Fruit fly (Drosophila melanogaster): ENCODE results near the gene del.
A peak's percentile ranks its signal among the peaks of the same experiment; 100 is the strongest.

The del gene

DNA sequence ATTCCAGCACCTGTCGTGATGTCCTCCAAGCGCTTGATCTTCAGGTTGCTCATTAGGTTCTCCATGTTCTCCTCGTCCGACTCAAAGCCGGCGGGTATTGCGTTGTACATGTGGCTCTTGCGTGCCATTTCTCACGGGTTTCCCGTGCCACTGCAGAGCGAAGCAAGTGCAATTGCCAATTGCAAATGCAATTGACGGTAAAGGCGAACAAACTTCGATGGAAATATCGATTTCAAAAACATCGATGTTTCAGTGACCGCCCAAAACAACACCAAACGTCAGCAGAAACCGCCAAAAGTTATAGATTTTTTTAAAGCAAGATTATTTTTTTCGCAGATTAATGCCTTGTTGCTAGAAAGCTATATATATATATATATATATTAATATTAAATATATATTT is 14.5 kb upstream of the del start, which contains the start of gene Nbr (continued):
- TF ChIP-seq Ets97D (GFP tag; optimal IDR thresholded peaks at IDR 0.05) (no peak), Xbp1 (GFP tag; optimal IDR thresholded peaks at IDR 0.05) (no peak), CG12236 (GFP tag; optimal IDR thresholded peaks at IDR 0.05) (no peak), bab2 (GFP tag; optimal IDR thresholded peaks at IDR 0.05) (no peak), Rfx (GFP tag; IDR thresholded peaks at IDR 0.05) (peak; percentile 39), CG6272 (GFP tag; IDR thresholded peaks at IDR 0.05) (peak; percentile 46; the same call in 1 of the 2 replicates), Adf1 (GFP tag; IDR thresholded peaks at IDR 0.05) (no peak), CG32532 (GFP tag; IDR thresholded peaks at IDR 0.05) (no peak; the same call in 1 of the 2 replicates), Antp (GFP tag; optimal IDR thresholded peaks at IDR 0.05) (no peak), Ptx1 (GFP tag; IDR thresholded peaks at IDR 0.05) (no peak), gt (GFP tag; IDR thresholded peaks at IDR 0.05) (no peak), Elba2 (GFP tag; optimal IDR thresholded peaks at IDR 0.05) (no peak), CG12104 (GFP tag; optimal IDR thresholded peaks at IDR 0.05) (no peak), CG2889 (GFP tag; IDR thresholded peaks at IDR 0.05) (no peak), Blimp-1 (GFP tag; optimal IDR thresholded peaks at IDR 0.05) (no peak), Tbp (GFP tag; optimal IDR thresholded peaks at IDR 0.05) (no peak), CG17328 (GFP tag; IDR thresholded peaks at IDR 0.05) (no peak), Bteb2 (GFP tag; optimal IDR thresholded peaks at IDR 0.05) (no peak), CG13296 (GFP tag; optimal IDR thresholded peaks at IDR 0.05) (no peak), ems (GFP tag; optimal IDR thresholded peaks at IDR 0.05) (no peak), B-H2 (GFP tag; optimal IDR thresholded peaks at IDR 0.05) (no peak), Rx (GFP tag; IDR thresholded peaks at IDR 0.05) (no peak), Mrtf (GFP tag; IDR thresholded peaks at IDR 0.05) (no peak), scrt (GFP tag; optimal IDR thresholded peaks at IDR 0.05) (no peak), unc-4 (GFP tag; IDR thresholded peaks at IDR 0.05; ENCODE audit: partially characterized antibody) (peak; percentile 60), oc (tag; optimal IDR thresholded peaks at IDR 0.05) (no peak), lmd (GFP tag; IDR thresholded peaks at IDR 0.05) (no peak), onecut (GFP tag; IDR thresholded peaks at IDR 0.05) (no peak), da (GFP tag; optimal IDR thresholded peaks at IDR 0.05) (no peak), pan (optimal IDR thresholded peaks at IDR 0.05) (no peak), pan (GFP tag; optimal IDR thresholded peaks at IDR 0.05 in 1 of 2, IDR thresholded peaks at IDR 0.05 in 1 of 2) (no peak), Mad (GFP tag; optimal IDR thresholded peaks at IDR 0.05) (no peak), tll (GFP tag; optimal IDR thresholded peaks at IDR 0.05) (no peak), CG4820 (GFP tag; optimal IDR thresholded peaks at IDR 0.05) (no peak), lbe (GFP tag; optimal IDR thresholded peaks at IDR 0.05) (no peak), CG18599 (GFP tag; optimal IDR thresholded peaks at IDR 0.05) (no peak), emc (GFP tag; optimal IDR thresholded peaks at IDR 0.05) (no peak), MESR4 (GFP tag; optimal IDR thresholded peaks at IDR 0.05) (peak; percentile 87), gcm (GFP tag; optimal IDR thresholded peaks at IDR 0.05) (no peak), CG5953 (GFP tag; IDR thresholded peaks at IDR 0.05) (no peak), Lim3 (GFP tag; IDR thresholded peaks at IDR 0.05) (no peak), Dad (GFP tag; optimal IDR thresholded peaks at IDR 0.05) (no peak), Nf-YC (tag; optimal IDR thresholded peaks at IDR 0.05) (no peak), CG11456 (GFP tag; IDR thresholded peaks at IDR 0.05) (peak; percentile 16; the same call in 1 of the 3 replicates), C15 (GFP tag; IDR thresholded peaks at IDR 0.05) (no peak), cg (GFP tag; optimal IDR thresholded peaks at IDR 0.05) (no peak), Doc3 (GFP tag; IDR thresholded peaks at IDR 0.05; ENCODE audit: partially characterized antibody) (0 out of 3 replicates have a peak, but pooled peaks have one; percentile 33), CG10366 (GFP tag; IDR thresholded peaks at IDR 0.05) (no peak), fd3F (GFP tag; optimal IDR thresholded peaks at IDR 0.05) (no peak), Hand (GFP tag; optimal IDR thresholded peaks at IDR 0.05) (no peak), Ets65A (GFP tag) (peak; percentile 71), CG2202 (tag; optimal IDR thresholded peaks at IDR 0.05) (no peak), CG6791 (GFP tag; IDR thresholded peaks at IDR 0.05; ENCODE audit: partially characterized antibody) (0 out of 3 replicates have a peak, but pooled peaks have one; percentile 35)
